Worm (Caenorhabditis elegans): ENCODE results near the gene F20C5.6.

Gene F20C5.6

ce11 chrIV:8730469-8730868, 42.5 kb downstream of the F20C5.6 start, which contains the start of gene F21D5.3:
F21D5.3 (plus strand) TSS chrIV:8730815.
- TF ChIP-seq elt-2 (tag; optimal IDR thresholded peaks at IDR 0.05) (peak; percentile 55), fax-1 (tag; optimal IDR thresholded peaks at IDR 0.05) (no peak)

- no peak for TF ChIP-seq eyg-1 (tag; optimal IDR thresholded peaks at IDR 0.05)
- no peak for TF ChIP-seq ceh-22 (tag; optimal IDR thresholded peaks at IDR 0.05)
- no peak for TF ChIP-seq T23F11.4 (GFP tag; optimal IDR thresholded peaks at IDR 0.05)
- no peak for TF ChIP-seq sdc-2 (tag; optimal IDR thresholded peaks at IDR 0.05)
- peak; percentile 56 for TF ChIP-seq hlh-30 (tag; optimal IDR thresholded peaks at IDR 0.05; ENCODE audit: insufficient read depth)
- no peak for TF ChIP-seq ttx-3 (tag; optimal IDR thresholded peaks at IDR 0.05)
These were observed 43.4 kb downstream of the F20C5.6 start for ce11 chrIV:8729636-8730035.

ce11 chrIV:8728122-8728521, 44.9 kb downstream of the F20C5.6 start, which contains the start of gene otub-3:
otub-3 (plus strand) TSS chrIV:8728177.
- TF ChIP-seq hlh-13 (GFP tag; optimal IDR thresholded peaks at IDR 0.05) = no peak
- no peak for TF ChIP-seq ztf-16 (tag; optimal IDR thresholded peaks at IDR 0.05)
- TF ChIP-seq ceh-30 (tag; optimal IDR thresholded peaks at IDR 0.05) = no peak
- no peak for TF ChIP-seq hlh-8 (tag; optimal IDR thresholded peaks at IDR 0.05)
- TF ChIP-seq ttx-3 (tag; optimal IDR thresholded peaks at IDR 0.05) = no peak

- TF ChIP-seq pha-4 (tag; optimal IDR thresholded peaks at IDR 0.05) (no peak), ceh-6 (GFP tag; optimal IDR thresholded peaks at IDR 0.05) (no peak), C38D4.7 (GFP tag; optimal IDR thresholded peaks at IDR 0.05) (no peak), ttx-3 (tag; optimal IDR thresholded peaks at IDR 0.05) (no peak), ceh-31 (tag; optimal IDR thresholded peaks at IDR 0.05) (no peak), pqm-1 (tag; optimal IDR thresholded peaks at IDR 0.05) (no peak), fkh-10 (GFP tag; optimal IDR thresholded peaks at IDR 0.05) (no peak), tbx-7 (tag; optimal IDR thresholded peaks at IDR 0.05) (no peak), sox-2 (GFP tag; IDR thresholded peaks at IDR 0.05) (no peak), madf-2 (tag; optimal IDR thresholded peaks at IDR 0.05) (no peak), tbx-2 (tag; optimal IDR thresholded peaks at IDR 0.05) (no peak), zip-5 (tag; optimal IDR thresholded peaks at IDR 0.05) (no peak)
These were observed 47.7 kb downstream of the F20C5.6 start, which contains the start of gene pgm-3 for ce11 chrIV:8725345-8725744. pgm-3 (plus strand) TSS chrIV:8725722.

- TF ChIP-seq pax-1 (tag; optimal IDR thresholded peaks at IDR 0.05) = no peak
- TF ChIP-seq dve-1 (tag; optimal IDR thresholded peaks at IDR 0.05) = no peak
- no peak for TF ChIP-seq ceh-48 (tag; optimal IDR thresholded peaks at IDR 0.05)
- TF ChIP-seq hlh-30 (tag; optimal IDR thresholded peaks at IDR 0.05; ENCODE audit: insufficient read depth) = no peak
- TF ChIP-seq ceh-2 (tag; optimal IDR thresholded peaks at IDR 0.05) = no peak
- TF ChIP-seq ahr-1 (tag; optimal IDR thresholded peaks at IDR 0.05) = no peak
- TF ChIP-seq tbx-7 (tag; optimal IDR thresholded peaks at IDR 0.05) = no peak
- no peak for TF ChIP-seq ceh-9 (tag; optimal IDR thresholded peaks at IDR 0.05)
- TF ChIP-seq ceh-24 (tag; optimal IDR thresholded peaks at IDR 0.05) = no peak
These were observed 48.1 kb downstream of the F20C5.6 start for ce11 chrIV:8724907-8725306.

ce11 chrIV:8723720-8724119, 49.3 kb downstream of the F20C5.6 start, which contains the start of gene F21D5.9:
F21D5.9 (plus strand) TSS chrIV:8724020.
- TF ChIP-seq ceh-6 (GFP tag; optimal IDR thresholded peaks at IDR 0.05) (no peak), hlh-30 (tag; optimal IDR thresholded peaks at IDR 0.05; ENCODE audit: insufficient read depth) (no peak), ztf-16 (tag; optimal IDR thresholded peaks at IDR 0.05) (no peak), ama-1 (optimal IDR thresholded peaks at IDR 0.05) (no peak), hlh-15 (tag; optimal IDR thresholded peaks at IDR 0.05) (no peak), rnt-1 (tag; optimal IDR thresholded peaks at IDR 0.05) (no peak), F13H6.1 (tag; optimal IDR thresholded peaks at IDR 0.05) (no peak), K02D7.2 (tag; optimal IDR thresholded peaks at IDR 0.05) (no peak), nfya-1 (tag; optimal IDR thresholded peaks at IDR 0.05) (no peak), ceh-18 (tag; optimal IDR thresholded peaks at IDR 0.05) (no peak), elt-2 (tag; optimal IDR thresholded peaks at IDR 0.05) (no peak)

All from whole organism, late embryonic.